Worm (Caenorhabditis elegans): ENCODE results near the gene Y53G8AL.1.

ce11 chrIII:3255575-3255974 lies 22.7 kb downstream of the Y53G8AL.1 start, which contains the start of gene Y53G8AM.4:
- no peak for TF ChIP-seq ceh-9 (tag; optimal IDR thresholded peaks at IDR 0.05)
- no peak for TF ChIP-seq nfya-1 (tag; optimal IDR thresholded peaks at IDR 0.05)
- TF ChIP-seq pax-1 (tag; optimal IDR thresholded peaks at IDR 0.05) = no peak
- no peak for TF ChIP-seq ceh-2 (tag; optimal IDR thresholded peaks at IDR 0.05)
- TF ChIP-seq lin-11 (tag; optimal IDR thresholded peaks at IDR 0.05) = no peak
- no peak for TF ChIP-seq eyg-1 (tag; optimal IDR thresholded peaks at IDR 0.05)
- no peak for TF ChIP-seq sox-4 (tag; optimal IDR thresholded peaks at IDR 0.05)

Data from whole organism, late embryonic.